Fruit fly (Drosophila melanogaster) whole organism: ENCODE measurements around the gene WASp.

Source experiments
- CG8478 ChIP-seq: fragments of >200 bp; optimal IDR thresholded peaks from 2 replicates; lab custom pipeline; 2018; ENCODE audit warnings: inconsistent platforms
- Dll ChIP-seq: fragments of >200 bp; optimal IDR thresholded peaks from 2 replicates; lab custom pipeline; 2017
- EcR ChIP-seq, 2 experiments: fragments of >200 bp; optimal IDR thresholded peaks; 2 replicates each; lab custom pipeline; 2017; ENCODE audit warnings: missing biosample characterization in 2 of 2, missing genetic modification characterization in 2 of 2, missing genetic modification reagents in 2 of 2
- pan ChIP-seq: fragments of >200 bp; optimal IDR thresholded peaks from 2 replicates; lab custom pipeline; 2017
- psq ChIP-seq: fragments of >200 bp; optimal IDR thresholded peaks from 2 replicates; lab custom pipeline; 2017
- usp ChIP-seq: fragments of >200 bp; optimal IDR thresholded peaks from 2 replicates; lab custom pipeline; 2017; ENCODE audit warnings: missing biosample characterization, missing genetic modification characterization, mixed read lengths

dm6 chr3R:28789317-28789716 is 42.5 kb downstream of the WASp start, which contains the start of gene CG34295:
- no peak for TF ChIP-seq psq (lab: Kevin White, UChicago)
- no peak for TF ChIP-seq CG8478
- TF ChIP-seq pan (lab: Kevin White, UChicago) = no peak
- no peak for TF ChIP-seq EcR (GFP tag; optimal IDR thresholded peaks at IDR 0.05; lab: Kevin White, UChicago)
- no peak for TF ChIP-seq Dll (lab: Kevin White, UChicago)
- TF ChIP-seq usp = no peak
